Worm (Caenorhabditis elegans): Measurements from ENCODE around the gene abu-15.

DNA sequence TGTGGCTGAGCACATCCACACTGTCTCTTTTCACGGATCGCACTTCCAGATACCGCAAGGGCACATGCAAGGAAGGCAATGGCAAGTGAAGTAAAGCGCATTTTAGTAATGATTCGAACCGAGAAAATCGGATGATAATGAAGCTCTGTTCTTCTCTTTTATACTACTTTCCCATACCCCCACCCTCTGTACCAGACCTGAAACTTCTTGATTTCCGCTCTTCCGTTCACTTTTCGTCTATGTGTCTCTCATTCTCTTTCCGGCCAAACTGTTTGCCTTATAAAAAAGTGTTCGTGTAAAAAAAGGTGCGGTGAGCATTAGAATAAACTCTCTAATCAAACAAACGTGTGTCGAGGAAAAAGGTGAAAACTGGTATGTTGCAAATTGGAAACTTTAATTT is 3.4 kb downstream of the abu-15 start, which contains the start of gene abu-6:
- no peak for TF ChIP-seq hmbx-1 (tag; optimal IDR thresholded peaks at IDR 0.05)
- TF ChIP-seq ama-1 (optimal IDR thresholded peaks at IDR 0.05): no peak
- TF ChIP-seq ceh-36 (tag; optimal IDR thresholded peaks at IDR 0.05): no peak
- TF ChIP-seq hnd-1 (tag; optimal IDR thresholded peaks at IDR 0.05): no peak
- no peak for TF ChIP-seq aly-1 (tag; optimal IDR thresholded peaks at IDR 0.05)
- TF ChIP-seq hmg-4 (GFP tag; optimal IDR thresholded peaks at IDR 0.05): no peak
- TF ChIP-seq B0310.2 (tag; optimal IDR thresholded peaks at IDR 0.05): no peak
- TF ChIP-seq tra-4 (tag; optimal IDR thresholded peaks at IDR 0.05): no peak
- TF ChIP-seq tbx-37 (GFP tag; conservative IDR thresholded peaks at IDR 0.05): no peak
- TF ChIP-seq scrt-1 (GFP tag; IDR thresholded peaks at IDR 0.05): no peak
- no peak for TF ChIP-seq pes-1 (GFP tag; IDR thresholded peaks at IDR 0.05)
- no peak for TF ChIP-seq tbx-11 (GFP tag; IDR thresholded peaks at IDR 0.05)
